Fruit fly (Drosophila melanogaster): Measurements from ENCODE around the gene Blos4.

dm6 chr3L:10841905-10842304 is 37.0 kb upstream of the Blos4 start:
- TF ChIP-seq CG33017 (tag; optimal IDR thresholded peaks at IDR 0.05) = no peak
- no peak for TF ChIP-seq cic (GFP tag; optimal IDR thresholded peaks at IDR 0.05)
- TF ChIP-seq pad (GFP tag; optimal IDR thresholded peaks at IDR 0.05) = no peak
- no peak for TF ChIP-seq Clk (GFP tag; optimal IDR thresholded peaks at IDR 0.05)
- no peak for TF ChIP-seq CG11617 (GFP tag; optimal IDR thresholded peaks at IDR 0.05)
- no peak for TF ChIP-seq CG7045 (GFP tag; optimal IDR thresholded peaks at IDR 0.05)

All from whole organism, adult.